Worm (Caenorhabditis elegans) whole organism, young adult: Measurements from ENCODE around the gene nlp-11.
A peak's percentile ranks its signal among the peaks of the same experiment; 100 is the strongest.

Experiments
- B0019.2 ChIP-seq: fragments of 200-800 bp; sonication (Bioruptor generic); conservative IDR thresholded peaks from 2 replicates; pipeline ENCODE4 v1.3.6; 2022; ENCODE audit warnings: missing genetic modification reagents, missing genetic modification characterization, missing compliant biosample characterization
- C06A6.2 ChIP-seq: fragments of 200-800 bp; sonication (Bioruptor generic); conservative IDR thresholded peaks from 2 replicates; pipeline ENCODE4 v1.3.6; 2022; ENCODE audit warnings: missing genetic modification characterization, missing compliant biosample characterization
- F37B4.10 ChIP-seq: fragments of 200-800 bp; sonication (Bioruptor generic); IDR thresholded peaks from 2 replicates; pipeline ENCODE4 v1.3.6; 2022; ENCODE audit warnings: missing genetic modification characterization, missing compliant biosample characterization
- F49E8.2 ChIP-seq: sonication (generic microtip); optimal IDR thresholded peaks from 3 replicates; lab custom pipeline; 2017; ENCODE audit warnings: missing genetic modification characterization, mild to moderate bottlenecking, missing compliant biosample characterization, antibody characterized with exemption, moderate library complexity; ENCODE audit not compliant: insufficient read depth
- F55B11.4 ChIP-seq: sonication (generic microtip); optimal IDR thresholded peaks from 2 replicates; lab custom pipeline; 2016; ENCODE audit warnings: missing compliant biosample characterization, missing genetic modification characterization, borderline replicate concordance; ENCODE audit not compliant: insufficient read depth
- K11D2.4 ChIP-seq: fragments of 200-800 bp; sonication (Bioruptor generic); IDR thresholded peaks from 2 replicates; pipeline ENCODE4 v1.3.6; 2022; ENCODE audit warnings: missing genetic modification reagents, missing genetic modification characterization, missing compliant biosample characterization
- T07F8.4 ChIP-seq: sonication (generic microtip); optimal IDR thresholded peaks from 2 replicates; lab custom pipeline; 2016; ENCODE audit warnings: mild to moderate bottlenecking, missing genetic modification characterization, moderate library complexity, missing compliant biosample characterization
- T26A5.8 ChIP-seq: sonication (generic microtip); optimal IDR thresholded peaks from 2 replicates; lab custom pipeline; 2016; ENCODE audit warnings: missing genetic modification characterization, missing compliant biosample characterization
- Y53G8AR.9 ChIP-seq: fragments of 200-800 bp; sonication (Bioruptor generic); conservative IDR thresholded peaks from 2 replicates; pipeline ENCODE4 v1.3.6; 2022; ENCODE audit warnings: missing genetic modification reagents, missing genetic modification characterization, missing compliant biosample characterization
- Y95B8A.8 ChIP-seq: fragments of 200-800 bp; sonication (Bioruptor generic); IDR thresholded peaks from 2 replicates; pipeline ENCODE4 v1.3.6; 2022; ENCODE audit warnings: missing genetic modification reagents, missing genetic modification characterization, missing compliant biosample characterization
- ama-1 ChIP-seq, 3 experiments: fragments of 150-350 bp in 1 of 3; sonication (generic microtip) in 2 of 3; optimal IDR thresholded peaks; 2 replicates each; lab custom pipeline; 2014 to 2018; ENCODE audit warnings: missing biosample characterization in 2 of 3, missing genetic modification characterization in 2 of 3, missing genetic modification reagents in 2 of 3
- aptf-3 ChIP-seq: fragments of 200-800 bp; sonication (Bioruptor generic); IDR thresholded peaks from 2 replicates; pipeline ENCODE4 v1.3.6; 2022; ENCODE audit warnings: missing genetic modification characterization, missing compliant biosample characterization
- attf-5 ChIP-seq: fragments of 200-800 bp; sonication (Bioruptor generic); optimal IDR thresholded peaks from 2 replicates; lab custom pipeline; 2018; ENCODE audit warnings: mild to moderate bottlenecking, missing genetic modification characterization, missing compliant biosample characterization
- cebp-1 ChIP-seq, 2 experiments: fragments of 200-800 bp in 1 of 2; sonication (Bioruptor generic) in 1 of 2; sonication (generic microtip) in 1 of 2; IDR thresholded peaks in 1 of 2; optimal IDR thresholded peaks in 1 of 2; 2 replicates each; pipeline versions ENCODE4 v1.3.6 to Lab custom; 2017 to 2022; ENCODE audit warnings: missing compliant biosample characterization in 2 of 2, missing genetic modification characterization in 2 of 2, mild to moderate bottlenecking in 1 of 2, missing genetic modification reagents in 1 of 2, moderate library complexity in 1 of 2
- cebp-2 ChIP-seq: fragments of 200-800 bp; sonication (Bioruptor generic); IDR thresholded peaks from 2 replicates; pipeline ENCODE4 v1.3.6; 2022; ENCODE audit warnings: missing genetic modification characterization, missing compliant biosample characterization
- efl-1 ChIP-seq: fragments of 150-350 bp; optimal IDR thresholded peaks from 2 replicates; lab custom pipeline; 2014; ENCODE audit warnings: missing biosample characterization, missing genetic modification reagents, missing genetic modification characterization
- egl-18 ChIP-seq: fragments of 200-800 bp; sonication (Bioruptor generic); IDR thresholded peaks from 2 replicates; pipeline ENCODE4 v1.3.6; 2022; ENCODE audit warnings: missing genetic modification reagents, missing genetic modification characterization, missing compliant biosample characterization
- egl-44 ChIP-seq: fragments of 200-800 bp; sonication (Bioruptor generic); IDR thresholded peaks from 2 replicates; pipeline ENCODE4 v1.3.6; 2022; ENCODE audit warnings: missing genetic modification reagents, missing genetic modification characterization, missing compliant biosample characterization
- egrh-3 ChIP-seq: fragments of 200-800 bp; sonication (Bioruptor generic); IDR thresholded peaks from 2 replicates; pipeline ENCODE4 v1.3.6; 2022; ENCODE audit warnings: missing genetic modification reagents, missing genetic modification characterization, missing compliant biosample characterization
- hmg-1.2 ChIP-seq: fragments of 200-800 bp; sonication (Bioruptor generic); IDR thresholded peaks from 2 replicates; pipeline ENCODE4 v1.3.6; 2022; ENCODE audit warnings: missing genetic modification reagents, missing genetic modification characterization, missing compliant biosample characterization
- let-526 ChIP-seq: fragments of 200-800 bp; sonication (Bioruptor generic); IDR thresholded peaks from 2 replicates; pipeline ENCODE4 v1.3.6; 2022; ENCODE audit warnings: missing genetic modification reagents, missing genetic modification characterization, missing compliant biosample characterization
- let-607 ChIP-seq, 2 experiments: fragments of 200-800 bp in 1 of 2; sonication (Bioruptor generic) in 1 of 2; sonication (generic microtip) in 1 of 2; optimal IDR thresholded peaks; 2 replicates each; lab custom pipeline; 2016 to 2018; ENCODE audit warnings: mild to moderate bottlenecking in 2 of 2, missing compliant biosample characterization in 2 of 2, missing genetic modification characterization in 2 of 2, moderate library complexity in 2 of 2, missing genotype in 1 of 2
- lin-54 ChIP-seq: fragments of 200-800 bp; sonication (Bioruptor generic); optimal IDR thresholded peaks from 2 replicates; lab custom pipeline; 2018; ENCODE audit warnings: mild to moderate bottlenecking, missing genetic modification characterization, missing compliant biosample characterization
- madf-3 ChIP-seq: fragments of 200-800 bp; sonication (Bioruptor generic); IDR thresholded peaks from 2 replicates; pipeline ENCODE4 v1.3.6; 2022; ENCODE audit warnings: missing genetic modification reagents, missing genetic modification characterization, missing compliant biosample characterization
- madf-6 ChIP-seq: fragments of 200-800 bp; sonication (Bioruptor generic); IDR thresholded peaks from 2 replicates; pipeline ENCODE4 v1.3.6; 2022; ENCODE audit warnings: missing genetic modification reagents, missing genetic modification characterization, missing compliant biosample characterization
- nhr-80 ChIP-seq: sonication (generic microtip); optimal IDR thresholded peaks from 2 replicates; lab custom pipeline; 2016; ENCODE audit warnings: missing genetic modification characterization, missing compliant biosample characterization
- snpc-3.4 ChIP-seq: sonication (generic microtip); optimal IDR thresholded peaks from 2 replicates; lab custom pipeline; 2017; ENCODE audit warnings: missing genetic modification characterization, mild to moderate bottlenecking, missing compliant biosample characterization, antibody characterized with exemption, moderate library complexity, missing genotype, missing genetic modification reagents
- sptf-2 ChIP-seq: fragments of 200-800 bp; sonication (Bioruptor generic); optimal IDR thresholded peaks from 2 replicates; lab custom pipeline; 2018; ENCODE audit warnings: mild to moderate bottlenecking, missing genetic modification characterization, missing compliant biosample characterization
- ztf-3 ChIP-seq: fragments of 200-800 bp; sonication (Bioruptor generic); optimal IDR thresholded peaks from 2 replicates; lab custom pipeline; 2018; ENCODE audit warnings: mild to moderate bottlenecking, missing genetic modification characterization, missing compliant biosample characterization

nlp-11 gene

ce11 chrII:9655530-9656139 lies 36.1 kb downstream of the nlp-11 start, which contains the start of gene ZK1307.1 (continued):
- TF ChIP-seq egl-44 (GFP tag; lab: Robert Waterston, UW) (no peak), snpc-3.4 (tag; lab: Kevin White, UChicago) (no peak)

- TF ChIP-seq lin-54 (GFP tag; lab: Kevin White, UChicago), result no peak
- TF ChIP-seq F37B4.10 (GFP tag; lab: Robert Waterston, UW), result no peak
- no peak for TF ChIP-seq let-526 (GFP tag; lab: Robert Waterston, UW)
Observed at ce11 chrII:9653679-9654078, 38.1 kb downstream of the nlp-11 start, which contains the start of gene ZK1307.2. ZK1307.2 (minus strand) TSS chrII:9653952.

ce11 chrII:9652919-9653318 lies 38.8 kb downstream of the nlp-11 start, which contains the start of gene ZK1307.3:
ZK1307.3 (minus strand) TSS chrII:9653019.
- TF ChIP-seq Y53G8AR.9 (GFP tag; lab: Robert Waterston, UW), result no peak
- TF ChIP-seq C06A6.2 (GFP tag; lab: Robert Waterston, UW), result no peak
- no peak for TF ChIP-seq egrh-3
- TF ChIP-seq attf-5 (GFP tag; lab: Kevin White, UChicago), result no peak
- no peak for TF ChIP-seq sptf-2
- no peak for TF ChIP-seq T26A5.8 (tag; lab: Kevin White, UChicago)

ce11 chrII:9651700-9652099 lies 40.0 kb downstream of the nlp-11 start, which contains the start of gene ZK1307.4:
ZK1307.4 (minus strand) TSS chrII:9651800.
- TF ChIP-seq nhr-80 (no peak), F55B11.4 (tag; lab: Kevin White, UChicago) (no peak), madf-3 (GFP tag; lab: Robert Waterston, UW) (no peak), cebp-1 (GFP tag; IDR thresholded peaks at IDR 0.05; lab: Robert Waterston, UW) (no peak), cebp-1 (tag; optimal IDR thresholded peaks at IDR 0.05; lab: Kevin White, UChicago) (no peak), T07F8.4 (tag; lab: Kevin White, UChicago) (no peak), Y95B8A.8 (no peak), egl-18 (GFP tag; lab: Robert Waterston, UW) (no peak), ztf-3 (GFP tag; lab: Kevin White, UChicago) (no peak)

ce11 chrII:9649191-9649590 lies 42.5 kb downstream of the nlp-11 start, which contains the start of gene ZK1307.9:
ZK1307.9 (plus strand) TSS chrII:9649491.
- TF ChIP-seq ama-1 (optimal IDR thresholded peaks at IDR 0.05; lab: Kevin White, UChicago) (peak; percentile 21), ama-1 (GFP tag; optimal IDR thresholded peaks at IDR 0.05; lab: Kevin White, UChicago) (no peak), madf-6 (GFP tag; lab: Robert Waterston, UW) (peak; percentile 39; the same call in 1 of the 2 replicates), K11D2.4 (no peak), efl-1 (GFP tag; lab: Kevin White, UChicago) (no peak), aptf-3 (GFP tag; lab: Robert Waterston, UW) (no peak), hmg-1.2 (GFP tag; lab: Robert Waterston, UW) (0 out of 2 replicates have a peak, but pooled peaks have one; percentile 18), T26A5.8 (tag; lab: Kevin White, UChicago) (no peak), let-607 (tag; optimal IDR thresholded peaks at IDR 0.05; lab: Kevin White, UChicago) (no peak), cebp-2 (GFP tag; lab: Robert Waterston, UW) (no peak), B0019.2 (GFP tag; lab: Robert Waterston, UW) (no peak), F49E8.2 (tag; lab: Kevin White, UChicago) (no peak)
